Worm (Caenorhabditis elegans) whole organism, young adult: ENCODE results near the gene tlp-1.

ENCODE experiments used
- B0261.1 ChIP-seq: sonication (generic microtip); optimal IDR thresholded peaks from 2 replicates; lab custom pipeline; 2016; ENCODE audit warnings: mild to moderate bottlenecking, missing genetic modification characterization, moderate library complexity, missing compliant biosample characterization
- B0336.3 ChIP-seq: fragments of 200-800 bp; sonication (Bioruptor generic); IDR thresholded peaks from 2 replicates; pipeline ENCODE4 v1.3.6; 2022; ENCODE audit warnings: missing genetic modification characterization, missing compliant biosample characterization
- C17E4.6 ChIP-seq: fragments of 200-800 bp; sonication (Bioruptor generic); IDR thresholded peaks from 2 replicates; pipeline ENCODE4 v1.3.6; 2022; ENCODE audit warnings: missing genetic modification reagents, missing genetic modification characterization, missing compliant biosample characterization
- D2030.7 ChIP-seq: fragments of 200-800 bp; sonication (Bioruptor generic); IDR thresholded peaks from 2 replicates; pipeline ENCODE4 v1.3.6; 2022; ENCODE audit warnings: missing genetic modification reagents, missing genetic modification characterization, missing compliant biosample characterization
- F49E8.2 ChIP-seq: sonication (generic microtip); optimal IDR thresholded peaks from 3 replicates; lab custom pipeline; 2017; ENCODE audit warnings: missing genetic modification characterization, mild to moderate bottlenecking, missing compliant biosample characterization, antibody characterized with exemption, moderate library complexity; ENCODE audit not compliant: insufficient read depth
- K11D2.4 ChIP-seq: fragments of 200-800 bp; sonication (Bioruptor generic); IDR thresholded peaks from 2 replicates; pipeline ENCODE4 v1.3.6; 2022; ENCODE audit warnings: missing genetic modification reagents, missing genetic modification characterization, missing compliant biosample characterization
- ZK185.1 ChIP-seq: sonication (generic microtip); optimal IDR thresholded peaks from 2 replicates; lab custom pipeline; 2016; ENCODE audit warnings: mild to moderate bottlenecking, missing genetic modification characterization, missing compliant biosample characterization; ENCODE audit not compliant: poor library complexity, severe bottlenecking
- ama-1 ChIP-seq, 3 experiments: fragments of 150-350 bp in 1 of 3; sonication (generic microtip) in 2 of 3; optimal IDR thresholded peaks; 2 replicates each; lab custom pipeline; 2014 to 2018; ENCODE audit warnings: missing biosample characterization in 2 of 3, missing genetic modification characterization in 2 of 3, missing genetic modification reagents in 2 of 3
- aptf-3 ChIP-seq: fragments of 200-800 bp; sonication (Bioruptor generic); IDR thresholded peaks from 2 replicates; pipeline ENCODE4 v1.3.6; 2022; ENCODE audit warnings: missing genetic modification characterization, missing compliant biosample characterization
- athp-1 ChIP-seq: sonication (generic microtip); optimal IDR thresholded peaks from 2 replicates; lab custom pipeline; 2017; ENCODE audit warnings: mild to moderate bottlenecking, missing genetic modification characterization, missing compliant biosample characterization
- attf-3 ChIP-seq: fragments of 200-800 bp; sonication (Bioruptor generic); conservative IDR thresholded peaks from 2 replicates; pipeline ENCODE4 v1.3.6; 2022; ENCODE audit warnings: missing genetic modification reagents, missing genetic modification characterization, missing compliant biosample characterization
- attf-6 ChIP-seq: fragments of 200-800 bp; sonication (Bioruptor generic); IDR thresholded peaks from 2 replicates; pipeline ENCODE4 v1.3.6; 2022; ENCODE audit warnings: missing genetic modification reagents, missing genetic modification characterization, missing compliant biosample characterization
- bed-2 ChIP-seq: fragments of 200-800 bp; sonication (Bioruptor generic); IDR thresholded peaks from 2 replicates; pipeline ENCODE4 v1.3.6; 2022; ENCODE audit warnings: missing genetic modification reagents, missing genetic modification characterization, missing compliant biosample characterization
- dpl-1 ChIP-seq: fragments of 150-350 bp; optimal IDR thresholded peaks from 2 replicates; lab custom pipeline; 2014; ENCODE audit warnings: missing biosample characterization, missing genetic modification reagents, missing genetic modification characterization
- egrh-3 ChIP-seq: fragments of 200-800 bp; sonication (Bioruptor generic); IDR thresholded peaks from 2 replicates; pipeline ENCODE4 v1.3.6; 2022; ENCODE audit warnings: missing genetic modification reagents, missing genetic modification characterization, missing compliant biosample characterization
- hrde-1 ChIP-seq: sonication (generic microtip); optimal IDR thresholded peaks from 2 replicates; lab custom pipeline; 2016; ENCODE audit warnings: missing genetic modification characterization, mild to moderate bottlenecking, missing compliant biosample characterization, moderate library complexity, missing genotype, missing genetic modification reagents, borderline replicate concordance
- hsf-1 ChIP-seq: fragments of 200-800 bp; sonication (Bioruptor generic); IDR thresholded peaks from 2 replicates; pipeline ENCODE4 v1.3.6; 2022; ENCODE audit warnings: missing genetic modification reagents, missing genetic modification characterization, missing compliant biosample characterization
- let-526 ChIP-seq: fragments of 200-800 bp; sonication (Bioruptor generic); IDR thresholded peaks from 2 replicates; pipeline ENCODE4 v1.3.6; 2022; ENCODE audit warnings: missing genetic modification reagents, missing genetic modification characterization, missing compliant biosample characterization
- lsl-1 ChIP-seq: fragments of 200-800 bp; sonication (Bioruptor generic); optimal IDR thresholded peaks from 2 replicates; lab custom pipeline; 2018; ENCODE audit warnings: mild to moderate bottlenecking, missing genetic modification characterization, moderate library complexity, missing compliant biosample characterization
- madf-6 ChIP-seq: fragments of 200-800 bp; sonication (Bioruptor generic); IDR thresholded peaks from 2 replicates; pipeline ENCODE4 v1.3.6; 2022; ENCODE audit warnings: missing genetic modification reagents, missing genetic modification characterization, missing compliant biosample characterization
- nhr-120 ChIP-seq: fragments of 200-800 bp; sonication (Bioruptor generic); IDR thresholded peaks from 2 replicates; pipeline ENCODE4 v1.3.6; 2022; ENCODE audit warnings: missing genetic modification characterization, missing compliant biosample characterization
- snpc-4 ChIP-seq, 5 experiments: fragments of 150-350 bp in 1 of 5; sonication (generic microtip) in 4 of 5; optimal IDR thresholded peaks; 2 replicates each; lab custom pipeline; 2014 to 2018; ENCODE audit warnings: missing genetic modification characterization in 5 of 5, missing biosample characterization in 3 of 5, antibody characterized with exemption in 2 of 5, mild to moderate bottlenecking in 2 of 5, missing compliant biosample characterization in 2 of 5, missing genotype in 2 of 5, moderate library complexity in 2 of 5, missing genetic modification reagents in 1 of 5
- tbp1 ChIP-seq: fragments of 200-800 bp; sonication (Bioruptor generic); optimal IDR thresholded peaks from 2 replicates; lab custom pipeline; 2018; ENCODE audit warnings: mild to moderate bottlenecking, missing genetic modification characterization, missing compliant biosample characterization
- ztf-22 ChIP-seq: fragments of 200-800 bp; sonication (Bioruptor generic); optimal IDR thresholded peaks from 2 replicates; lab custom pipeline; 2018; ENCODE audit warnings: mild to moderate bottlenecking, missing genetic modification characterization, moderate library complexity, missing compliant biosample characterization
- ztf-25 ChIP-seq: fragments of 200-800 bp; sonication (Bioruptor generic); IDR thresholded peaks from 2 replicates; pipeline ENCODE4 v1.3.6; 2022; ENCODE audit warnings: missing genetic modification reagents, missing genetic modification characterization, missing compliant biosample characterization
- ztf-6 ChIP-seq: fragments of 200-800 bp; sonication (Bioruptor generic); IDR thresholded peaks from 2 replicates; pipeline ENCODE4 v1.3.6; 2022; ENCODE audit warnings: missing genetic modification reagents, missing genetic modification characterization, missing compliant biosample characterization

The tlp-1 gene

DNA sequence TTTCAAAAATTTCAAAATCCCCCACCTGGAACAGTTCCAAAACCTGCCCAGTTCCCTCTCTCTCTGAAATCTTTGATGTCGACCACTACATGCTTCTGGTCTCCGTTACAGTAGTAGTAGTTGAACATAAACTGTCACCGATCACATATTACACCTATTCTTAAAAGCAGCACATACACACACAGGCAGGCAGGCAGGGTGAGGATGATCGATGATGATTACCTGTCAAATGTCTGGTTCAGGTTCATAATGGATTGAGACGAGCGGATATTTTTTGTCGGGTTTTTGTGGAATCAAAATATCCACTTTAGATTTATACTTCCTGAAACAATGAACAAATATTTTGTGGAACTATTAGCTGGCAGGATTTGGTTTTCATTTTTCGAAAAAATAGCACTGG lies 9.9 kb downstream of the tlp-1 start:
- TF ChIP-seq let-526 (GFP tag; lab: Robert Waterston, UW) (no peak), aptf-3 (GFP tag; lab: Robert Waterston, UW) (no peak), nhr-120 (GFP tag; lab: Robert Waterston, UW) (no peak), B0261.1 (tag; lab: Kevin White, UChicago) (no peak), bed-2 (no peak), egrh-3 (GFP tag; lab: Robert Waterston, UW) (no peak), dpl-1 (GFP tag; lab: Kevin White, UChicago) (no peak), D2030.7 (no peak), attf-6 (GFP tag; lab: Robert Waterston, UW) (no peak), lsl-1 (GFP tag; lab: Kevin White, UChicago) (no peak), ama-1 (optimal IDR thresholded peaks at IDR 0.05; lab: Kevin White, UChicago) (no peak), ama-1 (GFP tag; optimal IDR thresholded peaks at IDR 0.05; lab: Kevin White, UChicago) (no peak), ZK185.1 (tag; lab: Kevin White, UChicago) (no peak), ztf-6 (GFP tag; lab: Robert Waterston, UW) (no peak), athp-1 (tag; lab: Kevin White, UChicago) (no peak), hsf-1 (GFP tag; lab: Robert Waterston, UW) (no peak)

ce11 chrIV:13692522-13692921 lies 11.4 kb downstream of the tlp-1 start:
- TF ChIP-seq F49E8.2 (no peak), ZK185.1 (tag; lab: Kevin White, UChicago) (no peak), C17E4.6 (no peak)

DNA sequence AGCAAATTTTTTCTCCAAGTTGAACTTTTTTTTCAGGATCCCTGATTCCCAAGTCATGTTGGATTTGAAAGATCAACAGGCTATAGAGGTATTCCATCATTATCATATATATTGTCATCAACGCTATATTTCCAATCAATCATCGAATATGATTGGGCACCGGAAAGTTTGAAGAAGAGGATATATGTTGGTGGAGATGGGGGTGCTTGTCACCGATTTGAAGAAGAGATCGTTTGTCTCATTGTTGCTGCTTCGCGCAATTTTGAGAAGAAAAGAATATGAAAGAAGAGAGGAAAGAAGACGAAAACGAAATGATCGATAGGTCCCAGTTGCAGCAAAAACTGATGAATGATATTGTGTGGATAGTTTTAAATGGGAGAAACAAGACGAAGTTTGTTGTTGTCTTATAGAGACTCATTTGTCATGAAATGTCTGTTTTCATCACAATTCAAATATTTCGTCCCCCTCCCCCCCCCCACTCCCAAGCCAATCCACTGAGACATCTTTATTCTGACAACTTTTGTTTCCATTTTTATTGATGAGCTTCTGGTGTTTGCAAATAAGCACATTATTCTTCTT lies 14.5 kb downstream of the tlp-1 start, which contains the start of gene T23G4.2:
Gene T23G4.2, minus strand, starts transcription at position 255 of the 579 bp plus-strand sequence.
- TF ChIP-seq ztf-25 (GFP tag; lab: Robert Waterston, UW): no peak

ce11 chrIV:13687631-13688030 lies 16.3 kb downstream of the tlp-1 start:
- peak; percentile 45 for TF ChIP-seq snpc-4 (GFP tag; optimal IDR thresholded peaks at IDR 0.05; lab: Kevin White, UChicago)
- peak in 3 of 4 experiments; percentile 77 to 85 (median 84) for TF ChIP-seq snpc-4 (tag; optimal IDR thresholded peaks at IDR 0.05; lab: Kevin White, UChicago)
- TF ChIP-seq tbp1 (GFP tag; lab: Kevin White, UChicago): peak; percentile 28
- no peak for TF ChIP-seq ztf-22 (GFP tag; lab: Kevin White, UChicago)
- TF ChIP-seq attf-3 (GFP tag; lab: Robert Waterston, UW): 0 out of 2 replicates have a peak, but pooled peaks have one; percentile 39
- TF ChIP-seq attf-6 (GFP tag; lab: Robert Waterston, UW): peak; percentile 59; the same call in 1 of the 2 replicates
- TF ChIP-seq hrde-1 (tag; lab: Kevin White, UChicago): no peak
- peak; percentile 74 for TF ChIP-seq lsl-1 (GFP tag; lab: Kevin White, UChicago)
- 0 out of 2 replicates have a peak, but pooled peaks have one; percentile 17 for TF ChIP-seq madf-6 (GFP tag; lab: Robert Waterston, UW)
- TF ChIP-seq B0336.3: no peak

- TF ChIP-seq K11D2.4 (GFP tag; lab: Robert Waterston, UW) (no peak), attf-6 (GFP tag; lab: Robert Waterston, UW) (peak; percentile 79), snpc-4 (GFP tag; optimal IDR thresholded peaks at IDR 0.05; lab: Kevin White, UChicago) (peak; percentile 66), snpc-4 (tag; optimal IDR thresholded peaks at IDR 0.05; lab: Kevin White, UChicago) (peak in 3 of 4 experiments; percentile 60 to 73 (median 70)), attf-3 (GFP tag; lab: Robert Waterston, UW) (peak; percentile 91)
These were observed 16.9 kb downstream of the tlp-1 start, which contains the start of gene nyn-1 for ce11 chrIV:13686965-13687425. TSS of gene nyn-1 (minus strand) at chrIV:13687015.
